Worm (Caenorhabditis elegans) whole organism, L1 larva: ENCODE measurements around the gene nlp-82.

Source experiments
- C04F5.9 ChIP-seq: sonication (generic microtip); optimal IDR thresholded peaks from 2 replicates; lab custom pipeline; 2016; ENCODE audit warnings: missing genetic modification characterization, missing compliant biosample characterization
- C34B4.2 ChIP-seq: sonication (generic microtip); optimal IDR thresholded peaks from 2 replicates; lab custom pipeline; 2017; ENCODE audit warnings: mild to moderate bottlenecking, missing genetic modification characterization, missing compliant biosample characterization
- alr-1 ChIP-seq: fragments of 200-800 bp; sonication (Bioruptor generic); optimal IDR thresholded peaks from 2 replicates; lab custom pipeline; 2018; ENCODE audit warnings: borderline replicate concordance, mild to moderate bottlenecking, missing genetic modification characterization, missing compliant biosample characterization
- blmp-1 ChIP-seq: fragments of 150-350 bp; optimal IDR thresholded peaks from 2 replicates; lab custom pipeline; 2014; ENCODE audit warnings: missing biosample characterization, missing genetic modification characterization
- dsc-1 ChIP-seq: sonication (generic microtip); optimal IDR thresholded peaks from 2 replicates; lab custom pipeline; 2016; ENCODE audit warnings: mild to moderate bottlenecking, missing genetic modification characterization, missing compliant biosample characterization
- efl-1 ChIP-seq, 4 experiments: fragments of 150-350 bp; optimal IDR thresholded peaks in 3 of 4; peaks in 1 of 4; 1 replicate in 1 of 4; 2 replicates in 3 of 4; lab custom pipeline; 2014; ENCODE audit warnings: missing biosample characterization in 2 of 4, missing genetic modification characterization in 2 of 4, missing genetic modification reagents in 2 of 4
- egl-13 ChIP-seq: sonication (generic microtip); optimal IDR thresholded peaks from 2 replicates; lab custom pipeline; 2016; ENCODE audit warnings: missing genotype, missing genetic modification reagents, missing genetic modification characterization, missing compliant biosample characterization
- fkh-10 ChIP-seq: sonication (generic microtip); optimal IDR thresholded peaks from 2 replicates; lab custom pipeline; 2017; ENCODE audit warnings: missing biosample characterization, missing genetic modification reagents, missing genetic modification characterization
- fkh-4 ChIP-seq: sonication (generic microtip); optimal IDR thresholded peaks from 2 replicates; lab custom pipeline; 2016; ENCODE audit warnings: missing compliant biosample characterization, missing genetic modification characterization, borderline replicate concordance
- fos-1 ChIP-seq: fragments of 150-350 bp; optimal IDR thresholded peaks from 2 replicates; lab custom pipeline; 2014; ENCODE audit warnings: missing biosample characterization, missing genetic modification characterization
- grh-1 ChIP-seq: fragments of 200-800 bp; sonication (Bioruptor generic); IDR thresholded peaks from 2 replicates; pipeline ENCODE4 v1.3.6; 2022; ENCODE audit warnings: missing genetic modification reagents, missing genetic modification characterization, missing compliant biosample characterization
- hlh-4 ChIP-seq: sonication (generic microtip); optimal IDR thresholded peaks from 2 replicates; lab custom pipeline; 2016; ENCODE audit warnings: mild to moderate bottlenecking, missing genetic modification characterization, missing compliant biosample characterization
- irx-1 ChIP-seq: sonication (generic microtip); optimal IDR thresholded peaks from 2 replicates; lab custom pipeline; 2016; ENCODE audit warnings: missing genetic modification characterization, missing compliant biosample characterization
- jun-1 ChIP-seq: fragments of 150-350 bp; optimal IDR thresholded peaks from 2 replicates; lab custom pipeline; 2014; ENCODE audit warnings: missing biosample characterization, missing genetic modification reagents, missing genetic modification characterization
- lin-14 ChIP-seq: fragments of 200-800 bp; sonication (Bioruptor generic); optimal IDR thresholded peaks from 2 replicates; lab custom pipeline; 2018; ENCODE audit warnings: mild to moderate bottlenecking, missing genetic modification characterization, moderate library complexity, missing compliant biosample characterization
- lin-35 ChIP-seq, 2 experiments: fragments of 150-350 bp; optimal IDR thresholded peaks; 2 replicates each; lab custom pipeline; 2014; ENCODE audit warnings: missing biosample characterization in 2 of 2, missing genetic modification characterization in 2 of 2, missing genetic modification reagents in 2 of 2
- lin-39 ChIP-seq: fragments of 150-350 bp; optimal IDR thresholded peaks from 2 replicates; lab custom pipeline; 2014; ENCODE audit warnings: missing biosample characterization, missing genetic modification reagents, missing genetic modification characterization
- lsy-2 ChIP-seq, 2 experiments: fragments of 150-350 bp; optimal IDR thresholded peaks; 2 replicates each; lab custom pipeline; 2014; ENCODE audit warnings: missing biosample characterization in 2 of 2, missing genetic modification characterization in 2 of 2
- mep-1 ChIP-seq: fragments of 150-350 bp; optimal IDR thresholded peaks from 2 replicates; lab custom pipeline; 2014; ENCODE audit warnings: missing biosample characterization, missing genetic modification characterization
- nhr-12 ChIP-seq: sonication (generic microtip); optimal IDR thresholded peaks from 2 replicates; lab custom pipeline; 2017; ENCODE audit warnings: missing biosample characterization, missing genetic modification characterization
- nhr-19 ChIP-seq: fragments of 200-800 bp; sonication (Bioruptor generic); conservative IDR thresholded peaks from 2 replicates; pipeline ENCODE4 v1.3.6; 2022; ENCODE audit warnings: missing genetic modification characterization, missing compliant biosample characterization
- nhr-20 ChIP-seq: sonication (generic microtip); optimal IDR thresholded peaks from 2 replicates; lab custom pipeline; 2016; ENCODE audit warnings: mild to moderate bottlenecking, missing genetic modification characterization, missing compliant biosample characterization
- nhr-47 ChIP-seq: sonication (generic microtip); optimal IDR thresholded peaks from 2 replicates; lab custom pipeline; 2016; ENCODE audit warnings: mild to moderate bottlenecking, missing genetic modification characterization, moderate library complexity, missing compliant biosample characterization
- nhr-71 ChIP-seq: sonication (generic microtip); optimal IDR thresholded peaks from 2 replicates; lab custom pipeline; 2016; ENCODE audit warnings: mild to moderate bottlenecking, missing genetic modification characterization, moderate library complexity, missing compliant biosample characterization
- nhr-84 ChIP-seq: sonication (generic microtip); optimal IDR thresholded peaks from 2 replicates; lab custom pipeline; 2017; ENCODE audit warnings: missing biosample characterization, missing genetic modification characterization
- nhr-85 ChIP-seq: sonication (generic microtip); peaks from one replicate; lab custom pipeline; 2016; ENCODE audit warnings: missing genetic modification characterization, inconsistent platforms, missing compliant biosample characterization
- pag-3 ChIP-seq: sonication (generic microtip); optimal IDR thresholded peaks from 2 replicates; lab custom pipeline; 2017; ENCODE audit warnings: missing genetic modification characterization, mild to moderate bottlenecking, missing compliant biosample characterization, antibody characterized with exemption, borderline replicate concordance; ENCODE audit not compliant: insufficient read depth
- pax-3 ChIP-seq: fragments of 200-800 bp; sonication (Bioruptor generic); optimal IDR thresholded peaks from 2 replicates; lab custom pipeline; 2018; ENCODE audit warnings: mild to moderate bottlenecking, missing genetic modification characterization, moderate library complexity, missing compliant biosample characterization
- rnt-1 ChIP-seq: sonication (generic microtip); optimal IDR thresholded peaks from 2 replicates; lab custom pipeline; 2016; ENCODE audit warnings: mild to moderate bottlenecking, missing genetic modification characterization, moderate library complexity, missing compliant biosample characterization
- skn-1 ChIP-seq: fragments of 150-350 bp; optimal IDR thresholded peaks from 2 replicates; lab custom pipeline; 2014; ENCODE audit warnings: missing biosample characterization, missing genetic modification characterization
- snu-23 ChIP-seq: sonication (generic microtip); optimal IDR thresholded peaks from 2 replicates; lab custom pipeline; 2016; ENCODE audit warnings: missing genetic modification characterization, missing compliant biosample characterization
- sox-4 ChIP-seq: sonication (generic microtip); optimal IDR thresholded peaks from 2 replicates; lab custom pipeline; 2016; ENCODE audit warnings: missing genetic modification characterization, missing compliant biosample characterization
- swsn-7 ChIP-seq: sonication (generic microtip); optimal IDR thresholded peaks from 2 replicates; lab custom pipeline; 2016; ENCODE audit warnings: missing genetic modification characterization, missing compliant biosample characterization
- tbx-2 ChIP-seq: sonication (generic microtip); optimal IDR thresholded peaks from 2 replicates; lab custom pipeline; 2016; ENCODE audit warnings: missing genetic modification characterization, missing compliant biosample characterization
- unc-130 ChIP-seq: fragments of 150-350 bp; optimal IDR thresholded peaks from 2 replicates; lab custom pipeline; 2017; ENCODE audit warnings: missing biosample characterization, missing genetic modification characterization, inconsistent platforms
- unc-30 ChIP-seq: sonication (generic microtip); optimal IDR thresholded peaks from 2 replicates; lab custom pipeline; 2017; ENCODE audit warnings: missing biosample characterization, missing genetic modification characterization
- vab-15 ChIP-seq: sonication (generic microtip); optimal IDR thresholded peaks from 2 replicates; lab custom pipeline; 2017; ENCODE audit warnings: missing genotype, mild to moderate bottlenecking, missing genetic modification characterization, missing compliant biosample characterization
- xbp-1 ChIP-seq: sonication (generic microtip); optimal IDR thresholded peaks from 2 replicates; lab custom pipeline; 2016; ENCODE audit warnings: missing genetic modification characterization, missing compliant biosample characterization
- ztf-11 ChIP-seq, 2 experiments: sonication (generic microtip); optimal IDR thresholded peaks; 2 replicates each; lab custom pipeline; 2016 to 2017; ENCODE audit warnings: missing genetic modification characterization in 2 of 2, missing biosample characterization in 1 of 2, missing compliant biosample characterization in 1 of 2
- ztf-4 ChIP-seq: fragments of 150-350 bp; optimal IDR thresholded peaks from 2 replicates; lab custom pipeline; 2014; ENCODE audit warnings: missing biosample characterization, missing genetic modification characterization

Gene nlp-82

ce11 chrII:9262845-9263402, 8.8 kb upstream of the nlp-82 start:
- TF ChIP-seq ztf-4 (tag; lab: Kevin White, UChicago) (no peak), unc-30 (tag; lab: Kevin White, UChicago) (no peak), grh-1 (GFP tag; lab: Robert Waterston, UW) (no peak), vab-15 (tag; lab: Kevin White, UChicago) (no peak), fos-1 (no peak), blmp-1 (tag; lab: Kevin White, UChicago) (no peak), sox-4 (tag; lab: Kevin White, UChicago) (no peak), nhr-84 (tag; lab: Kevin White, UChicago) (no peak), nhr-12 (tag; lab: Kevin White, UChicago) (no peak), alr-1 (tag; lab: Kevin White, UChicago) (no peak)

DNA sequence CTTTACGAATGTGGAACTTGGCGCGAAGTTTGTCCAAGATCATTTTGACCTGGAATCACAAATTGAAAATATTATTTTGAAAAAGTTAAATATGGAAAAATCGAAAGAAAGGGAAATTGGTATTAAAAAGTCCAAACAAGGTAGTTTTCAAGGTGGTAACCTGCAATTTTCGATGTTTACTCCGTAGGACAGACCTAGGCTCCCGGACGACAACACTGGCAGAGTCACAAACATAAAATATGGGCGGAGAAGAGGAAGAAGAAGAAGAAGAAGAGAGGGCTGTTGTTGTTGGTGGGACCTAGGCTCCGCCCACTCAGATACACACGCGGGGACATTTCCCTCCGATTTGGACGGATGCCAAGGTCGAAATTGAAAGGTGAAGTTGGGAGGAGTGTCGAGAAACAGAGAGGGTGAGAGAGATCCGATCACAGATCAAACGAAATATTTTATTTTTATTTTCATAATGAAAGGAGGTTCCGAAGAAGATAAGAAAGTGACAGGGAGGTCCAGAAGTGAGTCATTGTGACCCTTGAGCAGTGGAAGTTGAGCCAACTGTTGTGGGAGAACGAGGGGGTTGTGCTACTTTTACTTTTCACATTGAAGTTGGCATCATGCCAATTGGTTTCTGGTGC, 8.0 kb upstream of the nlp-82 start, which contains the start of gene aqp-2:
Gene aqp-2 (minus strand): TSS at position 51 of the 632 bp plus-strand sequence.
- TF ChIP-seq lin-35 (GFP tag; optimal IDR thresholded peaks at IDR 0.05; lab: Kevin White, UChicago): no peak
- TF ChIP-seq egl-13: peak; percentile 22
- TF ChIP-seq nhr-20 (tag; lab: Kevin White, UChicago): peak; percentile 74
- peak; percentile 86 for TF ChIP-seq nhr-71 (tag; lab: Kevin White, UChicago)
- peak in 1 of 2 experiments; percentile 26 for TF ChIP-seq efl-1 (optimal IDR thresholded peaks at IDR 0.05; lab: Kevin White, UChicago)
- TF ChIP-seq efl-1 (GFP tag; optimal IDR thresholded peaks at IDR 0.05 in 1 of 2; lab: Kevin White, UChicago): no peak
- TF ChIP-seq nhr-19 (GFP tag; lab: Robert Waterston, UW): peak; percentile 67
- peak; percentile 30 for TF ChIP-seq nhr-47 (tag; lab: Kevin White, UChicago)
- TF ChIP-seq fos-1: peak; percentile 47
- peak; percentile 39 for TF ChIP-seq tbx-2 (tag; lab: Kevin White, UChicago)
- TF ChIP-seq unc-130 (tag; lab: Kevin White, UChicago): peak; percentile 45
- TF ChIP-seq irx-1: peak; percentile 40
- TF ChIP-seq ztf-11 (tag; optimal IDR thresholded peaks at IDR 0.05; lab: Kevin White, UChicago): peak in 1 of 2 experiments; percentile 26
- TF ChIP-seq skn-1: peak; percentile 9
- TF ChIP-seq pax-3 (tag; lab: Kevin White, UChicago): no peak
- peak; percentile 88 for TF ChIP-seq nhr-85 (tag; lab: Kevin White, UChicago)
- TF ChIP-seq C04F5.9 (tag; lab: Kevin White, UChicago): peak; percentile 15
- TF ChIP-seq fkh-10 (GFP tag; lab: Kevin White, UChicago): no peak
- TF ChIP-seq mep-1 (tag; lab: Kevin White, UChicago): peak; percentile 53
- no peak for TF ChIP-seq C34B4.2 (tag; lab: Kevin White, UChicago)
- peak; percentile 22 to 56 for TF ChIP-seq lsy-2 (tag; optimal IDR thresholded peaks at IDR 0.05; lab: Kevin White, UChicago)
- no peak for TF ChIP-seq fkh-4 (tag; lab: Kevin White, UChicago)
- TF ChIP-seq xbp-1: peak; percentile 36
- peak; percentile 90 for TF ChIP-seq lin-14 (GFP tag; lab: Kevin White, UChicago)
- peak; percentile 84 for TF ChIP-seq pag-3 (tag; lab: Kevin White, UChicago)
- peak; percentile 73 for TF ChIP-seq rnt-1
- TF ChIP-seq lin-39 (tag; lab: Kevin White, UChicago): peak; percentile 41
- no peak for TF ChIP-seq jun-1 (tag; lab: Kevin White, UChicago)
- peak; percentile 72 for TF ChIP-seq snu-23 (GFP tag; lab: Kevin White, UChicago)
- TF ChIP-seq hlh-4 (tag; lab: Kevin White, UChicago): no peak
- peak; percentile 35 for TF ChIP-seq swsn-7 (tag; lab: Kevin White, UChicago)
- peak; percentile 94 for TF ChIP-seq blmp-1 (tag; lab: Kevin White, UChicago)
- peak; percentile 21 for TF ChIP-seq dsc-1 (tag; lab: Kevin White, UChicago)
